Worm (Caenorhabditis elegans) whole organism, L3 larva: ENCODE data around the gene sbt-1.

Source experiments
- R02D3.7 ChIP-seq: fragments of 150-350 bp; optimal IDR thresholded peaks from 2 replicates; lab custom pipeline; 2014; ENCODE audit warnings: missing biosample characterization, missing genetic modification characterization
- ZK546.5 ChIP-seq: sonication (generic microtip); optimal IDR thresholded peaks from 2 replicates; lab custom pipeline; 2017; ENCODE audit warnings: missing biosample characterization, missing genetic modification characterization
- aly-2 ChIP-seq: fragments of 150-350 bp; optimal IDR thresholded peaks from 2 replicates; lab custom pipeline; 2014; ENCODE audit warnings: missing biosample characterization, missing genetic modification characterization
- ama-1 ChIP-seq: fragments of 150-350 bp; optimal IDR thresholded peaks from 2 replicates; lab custom pipeline; 2018
- ceh-16 ChIP-seq: sonication (generic microtip); optimal IDR thresholded peaks from 2 replicates; lab custom pipeline; 2017; ENCODE audit warnings: missing biosample characterization, missing genetic modification characterization
- ceh-28 ChIP-seq: fragments of 150-350 bp; optimal IDR thresholded peaks from 2 replicates; lab custom pipeline; 2014; ENCODE audit warnings: missing biosample characterization, missing genetic modification reagents, missing genetic modification characterization
- ceh-82 ChIP-seq: fragments of 150-350 bp; optimal IDR thresholded peaks from 2 replicates; lab custom pipeline; 2014; ENCODE audit warnings: missing biosample characterization, missing genetic modification characterization
- daf-12 ChIP-seq: fragments of 150-350 bp; optimal IDR thresholded peaks from 2 replicates; lab custom pipeline; 2014; ENCODE audit warnings: missing biosample characterization, missing genetic modification reagents, missing genetic modification characterization
- egl-27 ChIP-seq: sonication (generic microtip); optimal IDR thresholded peaks from 4 replicates; lab custom pipeline; 2017; ENCODE audit warnings: missing biosample characterization, missing genetic modification reagents, missing genetic modification characterization
- egl-5 ChIP-seq: fragments of 150-350 bp; optimal IDR thresholded peaks from 2 replicates; lab custom pipeline; 2017; ENCODE audit warnings: missing biosample characterization, missing genetic modification reagents, missing genetic modification characterization, inconsistent platforms
- elt-1 ChIP-seq: fragments of 150-350 bp; optimal IDR thresholded peaks from 2 replicates; lab custom pipeline; 2014; ENCODE audit warnings: missing biosample characterization, missing genetic modification characterization
- elt-2 ChIP-seq: sonication (generic microtip); optimal IDR thresholded peaks from 2 replicates; lab custom pipeline; 2016; ENCODE audit warnings: missing genetic modification reagents, mild to moderate bottlenecking, missing genetic modification characterization, missing compliant biosample characterization
- eor-1 ChIP-seq, 2 experiments: fragments of 150-350 bp; optimal IDR thresholded peaks; 2 replicates each; lab custom pipeline; 2014 to 2018; ENCODE audit warnings: missing biosample characterization in 2 of 2, missing genetic modification characterization in 2 of 2
- fkh-10 ChIP-seq: sonication (generic microtip); optimal IDR thresholded peaks from 2 replicates; lab custom pipeline; 2017; ENCODE audit warnings: missing biosample characterization, missing genetic modification reagents, missing genetic modification characterization
- fkh-2 ChIP-seq: fragments of 150-350 bp; optimal IDR thresholded peaks from 2 replicates; lab custom pipeline; 2014; ENCODE audit warnings: missing biosample characterization, missing genetic modification reagents, missing genetic modification characterization
- fos-1 ChIP-seq: fragments of 150-350 bp; optimal IDR thresholded peaks from 2 replicates; lab custom pipeline; 2014; ENCODE audit warnings: missing biosample characterization, missing genetic modification characterization
- hmg-11 ChIP-seq: sonication (generic microtip); optimal IDR thresholded peaks from 2 replicates; lab custom pipeline; 2016; ENCODE audit warnings: missing genetic modification characterization, missing compliant biosample characterization
- lin-15B ChIP-seq: fragments of 150-350 bp; optimal IDR thresholded peaks from 2 replicates; lab custom pipeline; 2014; ENCODE audit warnings: missing biosample characterization, missing genetic modification characterization
- lin-39 ChIP-seq: fragments of 150-350 bp; optimal IDR thresholded peaks from 2 replicates; lab custom pipeline; 2018; ENCODE audit warnings: missing biosample characterization, missing genetic modification reagents, missing genetic modification characterization
- lsy-12 ChIP-seq: sonication (generic microtip); optimal IDR thresholded peaks from 2 replicates; lab custom pipeline; 2016; ENCODE audit warnings: mild to moderate bottlenecking, missing genetic modification characterization, missing compliant biosample characterization
- mml-1 ChIP-seq: fragments of 150-350 bp; sonication (generic microtip); optimal IDR thresholded peaks from 3 replicates; lab custom pipeline; 2014; ENCODE audit warnings: missing biosample characterization, missing genetic modification characterization
- nfya-1 ChIP-seq: sonication (generic microtip); optimal IDR thresholded peaks from 2 replicates; lab custom pipeline; 2017; ENCODE audit warnings: missing genetic modification characterization, mild to moderate bottlenecking, missing compliant biosample characterization, antibody characterized with exemption, moderate library complexity; ENCODE audit not compliant: insufficient read depth
- nhr-11 ChIP-seq: fragments of 150-350 bp; optimal IDR thresholded peaks from 2 replicates; lab custom pipeline; 2014; ENCODE audit warnings: missing biosample characterization, missing genetic modification characterization
- nhr-12 ChIP-seq: fragments of 150-350 bp; optimal IDR thresholded peaks from 2 replicates; lab custom pipeline; 2014; ENCODE audit warnings: missing biosample characterization, missing genetic modification characterization
- nhr-23 ChIP-seq: fragments of 150-350 bp; optimal IDR thresholded peaks from 2 replicates; lab custom pipeline; 2014; ENCODE audit warnings: missing biosample characterization, missing genetic modification reagents, missing genetic modification characterization
- nhr-25 ChIP-seq: sonication (generic microtip); optimal IDR thresholded peaks from 2 replicates; lab custom pipeline; 2017; ENCODE audit warnings: missing biosample characterization, missing genetic modification characterization
- nhr-28 ChIP-seq: fragments of 150-350 bp; optimal IDR thresholded peaks from 2 replicates; lab custom pipeline; 2014; ENCODE audit warnings: missing biosample characterization, missing genetic modification characterization
- nhr-43 ChIP-seq: sonication (generic microtip); optimal IDR thresholded peaks from 2 replicates; lab custom pipeline; 2016; ENCODE audit warnings: mild to moderate bottlenecking, missing genetic modification characterization, missing compliant biosample characterization; ENCODE audit not compliant: poor library complexity, severe bottlenecking
- nhr-77 ChIP-seq: fragments of 150-350 bp; optimal IDR thresholded peaks from 2 replicates; lab custom pipeline; 2014; ENCODE audit warnings: missing biosample characterization, missing genetic modification characterization
- pha-4 ChIP-seq: fragments of 150-350 bp; optimal IDR thresholded peaks from 2 replicates; lab custom pipeline; 2014; ENCODE audit warnings: missing biosample characterization, missing genetic modification reagents, missing genetic modification characterization
- pqm-1 ChIP-seq: fragments of 150-350 bp; optimal IDR thresholded peaks from 2 replicates; lab custom pipeline; 2017; ENCODE audit warnings: missing biosample characterization, missing genetic modification characterization, inconsistent platforms
- sea-2 ChIP-seq: fragments of 150-350 bp; sonication (generic microtip); optimal IDR thresholded peaks from 4 replicates; lab custom pipeline; 2014; ENCODE audit warnings: missing biosample characterization, missing genetic modification reagents, missing genetic modification characterization
- skn-1 ChIP-seq: fragments of 150-350 bp; optimal IDR thresholded peaks from 2 replicates; lab custom pipeline; 2014; ENCODE audit warnings: missing biosample characterization, missing genetic modification characterization
- snpc-4 ChIP-seq: fragments of 150-350 bp; optimal IDR thresholded peaks from 2 replicates; lab custom pipeline; 2014; ENCODE audit warnings: missing biosample characterization, missing genetic modification characterization
- tbx-2 ChIP-seq: sonication (generic microtip); optimal IDR thresholded peaks from 2 replicates; lab custom pipeline; 2016; ENCODE audit warnings: mild to moderate bottlenecking, missing genetic modification characterization, missing compliant biosample characterization
- unc-62 ChIP-seq: fragments of 150-350 bp; sonication (generic microtip); optimal IDR thresholded peaks from 4 replicates; lab custom pipeline; 2014; ENCODE audit warnings: missing biosample characterization, missing genetic modification reagents, missing genetic modification characterization
- zag-1 ChIP-seq: fragments of 150-350 bp; optimal IDR thresholded peaks from 2 replicates; lab custom pipeline; 2014; ENCODE audit warnings: missing biosample characterization, missing genetic modification characterization
- ztf-11 ChIP-seq: fragments of 150-350 bp; optimal IDR thresholded peaks from 2 replicates; lab custom pipeline; 2014; ENCODE audit warnings: missing biosample characterization, missing genetic modification characterization

sbt-1 gene

DNA sequence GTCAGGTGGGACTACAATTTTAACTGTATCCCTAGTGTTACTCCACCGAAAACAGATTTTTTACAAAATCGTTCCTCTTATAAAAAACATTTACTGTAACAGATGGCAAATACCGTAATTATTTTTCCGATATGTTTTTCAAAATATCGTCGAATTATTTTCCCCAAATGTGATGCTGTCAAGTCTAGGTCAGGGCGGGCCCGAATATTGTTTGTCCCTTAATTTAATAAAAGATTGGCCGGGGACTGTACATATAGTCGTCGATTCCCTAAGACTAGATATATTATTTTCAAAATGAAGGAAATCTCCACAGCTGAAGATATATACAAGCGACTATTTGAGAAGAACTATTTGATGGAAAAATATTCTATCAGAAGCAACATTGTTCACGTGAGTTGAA lies 30.8 kb downstream of the sbt-1 start, which contains the start of gene sdf-9:
sdf-9 (plus strand) TSS at position 301 of the 400 bp plus-strand sequence.
- no peak for TF ChIP-seq ceh-16 (tag; lab: Kevin White, UChicago)
- TF ChIP-seq mml-1 (tag; lab: Kevin White, UChicago): no peak
- TF ChIP-seq egl-5 (tag; lab: Kevin White, UChicago): no peak
- no peak for TF ChIP-seq lin-39 (tag; lab: Kevin White, UChicago)
- TF ChIP-seq nhr-23 (tag; lab: Kevin White, UChicago): no peak
- no peak for TF ChIP-seq nhr-43 (tag; lab: Kevin White, UChicago)
- no peak for TF ChIP-seq ceh-82 (tag; lab: Kevin White, UChicago)
- TF ChIP-seq unc-62 (GFP tag; lab: Kevin White, UChicago): no peak
- TF ChIP-seq fkh-10 (GFP tag; lab: Kevin White, UChicago): no peak
- no peak for TF ChIP-seq tbx-2 (tag; lab: Kevin White, UChicago)
- TF ChIP-seq nhr-77: no peak
- TF ChIP-seq lsy-12 (tag; lab: Kevin White, UChicago): no peak
- no peak for TF ChIP-seq ama-1 (lab: Kevin White, UChicago)
- no peak for TF ChIP-seq skn-1 (tag; lab: Kevin White, UChicago)
- no peak for TF ChIP-seq fkh-2 (tag; lab: Kevin White, UChicago)
- TF ChIP-seq pha-4 (tag; lab: Kevin White, UChicago): no peak
- TF ChIP-seq snpc-4: no peak
- TF ChIP-seq nhr-25 (tag; lab: Kevin White, UChicago): no peak
- no peak for TF ChIP-seq aly-2 (tag; lab: Kevin White, UChicago)
- TF ChIP-seq, all 47 proteins: peak for 0

- TF ChIP-seq ceh-82 (tag; lab: Kevin White, UChicago) (no peak), zag-1 (tag; lab: Kevin White, UChicago) (no peak), lin-15B (no peak), lin-39 (tag; lab: Kevin White, UChicago) (peak; percentile 45), ztf-11 (tag; lab: Kevin White, UChicago) (no peak), elt-2 (tag; lab: Kevin White, UChicago) (peak; percentile 53), ceh-16 (tag; lab: Kevin White, UChicago) (no peak), lsy-12 (tag; lab: Kevin White, UChicago) (no peak), nfya-1 (peak; percentile 42), skn-1 (tag; lab: Kevin White, UChicago) (no peak), nhr-28 (tag; lab: Kevin White, UChicago) (no peak)
Measured at ce11 chrV:20793761-20794160, 34.9 kb downstream of the sbt-1 start.

DNA sequence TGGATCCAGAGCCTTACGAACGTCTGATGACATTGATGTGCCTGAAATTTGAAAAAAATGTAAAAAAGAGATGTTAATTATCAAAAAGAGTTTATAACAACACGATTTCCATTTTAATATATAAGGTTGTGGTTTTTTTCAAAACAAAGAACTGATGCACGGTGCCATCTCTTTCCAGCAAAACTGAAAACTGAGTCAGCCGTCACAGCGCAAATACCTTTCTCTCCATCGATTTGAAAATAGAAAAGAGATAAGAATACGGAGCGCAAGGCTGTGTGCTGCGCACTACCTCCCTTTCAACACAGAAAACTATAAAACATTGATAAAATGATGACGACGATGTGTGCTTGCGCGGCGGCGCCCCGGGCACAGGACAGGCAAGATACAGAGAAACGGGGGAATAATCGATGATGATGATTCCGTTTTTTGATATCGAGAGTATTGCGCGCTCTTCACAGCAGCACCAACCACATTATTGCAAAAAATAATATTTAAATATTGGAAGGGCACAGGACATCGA lies 36.2 kb downstream of the sbt-1 start, which contains the start of gene Y44A6D.3:
Y44A6D.3 (minus strand) TSS at position 51 of the 520 bp plus-strand sequence.
- TF ChIP-seq lin-15B (no peak), ceh-16 (tag; lab: Kevin White, UChicago) (no peak), R02D3.7 (tag; lab: Kevin White, UChicago) (no peak), daf-12 (no peak), nhr-77 (no peak), eor-1 (tag; optimal IDR thresholded peaks at IDR 0.05; lab: Kevin White, UChicago) (no peak), pha-4 (tag; lab: Kevin White, UChicago) (no peak), snpc-4 (no peak), nhr-25 (tag; lab: Kevin White, UChicago) (no peak), nhr-28 (tag; lab: Kevin White, UChicago) (no peak), nhr-11 (no peak), nhr-12 (no peak), fos-1 (tag; lab: Kevin White, UChicago) (no peak), pqm-1 (tag; lab: Kevin White, UChicago) (peak; percentile 43), lin-39 (tag; lab: Kevin White, UChicago) (no peak), fkh-10 (GFP tag; lab: Kevin White, UChicago) (no peak), elt-2 (tag; lab: Kevin White, UChicago) (peak; percentile 68), fkh-2 (tag; lab: Kevin White, UChicago) (no peak)

- TF ChIP-seq ZK546.5 (tag; lab: Kevin White, UChicago): no peak
- TF ChIP-seq ceh-82 (tag; lab: Kevin White, UChicago): peak; percentile 24
- no peak for TF ChIP-seq nhr-12
Measured at ce11 chrV:20790616-20791015, 38.1 kb downstream of the sbt-1 start.

DNA sequence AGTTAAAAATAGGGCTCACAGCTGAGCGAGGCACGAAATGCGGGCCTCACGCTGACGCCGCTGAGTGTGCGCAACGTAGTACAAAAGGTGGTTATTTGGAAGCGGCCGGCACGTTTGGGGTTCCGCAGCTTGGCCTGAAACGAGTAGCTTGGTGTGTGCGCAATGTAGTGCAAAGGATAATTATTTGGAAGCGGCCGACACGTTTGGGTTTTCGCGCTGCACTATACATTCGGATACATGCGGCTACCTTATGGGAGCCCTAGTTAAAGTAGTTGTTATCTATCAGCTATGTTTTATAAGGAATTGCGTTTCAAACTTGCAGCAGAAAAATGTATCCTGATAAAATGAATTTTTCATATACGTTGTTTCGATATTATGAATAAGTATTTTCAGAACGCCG lies 38.7 kb downstream of the sbt-1 start, which contains the start of gene Y44A6D.1:
Y44A6D.1 (minus strand) TSS at position 23 of the 400 bp plus-strand sequence.
- TF ChIP-seq ceh-16 (tag; lab: Kevin White, UChicago) (no peak), unc-62 (GFP tag; lab: Kevin White, UChicago) (no peak), lin-39 (tag; lab: Kevin White, UChicago) (no peak), sea-2 (GFP tag; lab: Kevin White, UChicago) (no peak), nhr-28 (tag; lab: Kevin White, UChicago) (no peak), hmg-11 (tag; lab: Kevin White, UChicago) (no peak), fos-1 (tag; lab: Kevin White, UChicago) (no peak), ztf-11 (tag; lab: Kevin White, UChicago) (no peak), nhr-23 (tag; lab: Kevin White, UChicago) (no peak), nhr-12 (no peak), nhr-11 (no peak), elt-2 (tag; lab: Kevin White, UChicago) (no peak), nhr-25 (tag; lab: Kevin White, UChicago) (no peak), elt-1 (tag; lab: Kevin White, UChicago) (no peak), lin-15B (no peak), nfya-1 (no peak), eor-1 (tag; optimal IDR thresholded peaks at IDR 0.05; lab: Kevin White, UChicago) (no peak), egl-27 (tag; lab: Kevin White, UChicago) (no peak), ceh-28 (no peak)
